Worm (Caenorhabditis elegans): Measurements from ENCODE around the gene F46B3.14.

Gene F46B3.14

ce11 chrV:20660025-20660424, 28.9 kb upstream of the F46B3.14 start, which contains the start of gene W01F3.2:
Gene W01F3.2 (plus strand): TSS chrV:20660325.
- TF ChIP-seq pbrm-1 (GFP tag; IDR thresholded peaks at IDR 0.05) (no peak), D2030.7 (GFP tag; IDR thresholded peaks at IDR 0.05) (no peak), nfyb-1 (GFP tag; IDR thresholded peaks at IDR 0.05) (no peak), cebp-1 (GFP tag; IDR thresholded peaks at IDR 0.05) (no peak), cebp-1 (tag; optimal IDR thresholded peaks at IDR 0.05) (peak; percentile 47), rpc-1 (optimal IDR thresholded peaks at IDR 0.05) (no peak), rpc-1 (tag; optimal IDR thresholded peaks at IDR 0.05) (no peak)

DNA sequence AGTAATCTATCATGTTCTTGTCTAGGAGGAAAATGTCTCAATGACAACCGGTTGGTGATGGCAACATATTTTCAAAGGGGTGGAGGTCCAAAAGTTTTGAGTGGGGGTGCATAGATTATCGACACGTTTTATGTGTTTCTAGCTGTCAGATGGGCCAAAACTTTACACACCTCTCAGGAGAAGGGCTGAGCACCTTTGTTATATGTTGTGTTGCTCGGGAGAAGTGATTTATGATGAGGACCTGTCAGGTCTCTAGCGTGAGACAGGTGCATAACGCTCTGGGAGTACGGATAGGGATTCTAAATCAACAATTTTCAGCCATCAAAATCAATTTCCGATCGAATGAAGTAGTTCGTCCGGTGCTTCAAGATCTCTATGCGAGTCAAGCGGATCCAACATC, 25.5 kb upstream of the F46B3.14 start:
- no peak for TF ChIP-seq lsy-27 (tag; optimal IDR thresholded peaks at IDR 0.05; ENCODE audit: borderline replicate concordance, insufficient read depth)
- TF ChIP-seq F33H1.4 (GFP tag; IDR thresholded peaks at IDR 0.05) = no peak
- TF ChIP-seq ztf-6 (GFP tag; IDR thresholded peaks at IDR 0.05) = no peak

DNA sequence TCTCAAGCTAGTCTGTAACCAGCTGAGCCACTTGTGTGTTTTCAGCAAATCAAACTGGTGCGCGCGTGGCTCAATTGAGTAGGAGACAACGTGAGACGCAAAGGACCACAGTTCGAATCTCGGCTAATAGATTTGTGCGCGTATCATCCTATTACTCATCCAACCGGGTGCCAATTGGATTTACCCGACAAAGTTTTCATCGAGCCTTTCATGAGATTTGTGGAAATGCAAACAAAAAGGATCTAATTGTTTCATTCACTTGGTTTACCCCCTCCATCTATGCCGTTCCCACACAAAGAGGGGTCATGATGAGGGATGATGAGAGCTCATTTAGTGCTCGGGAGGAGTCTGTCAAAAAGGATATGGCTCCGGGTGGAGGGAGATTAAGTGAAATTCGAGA, 24.0 kb upstream of the F46B3.14 start:
- 0 out of 2 replicates have a peak, but pooled peaks have one; percentile 50 for TF ChIP-seq bed-1 (GFP tag; IDR thresholded peaks at IDR 0.05)
- no peak for TF ChIP-seq unc-130 (GFP tag; optimal IDR thresholded peaks at IDR 0.05)
- no peak for TF ChIP-seq rpc-1 (optimal IDR thresholded peaks at IDR 0.05)
- TF ChIP-seq rpc-1 (tag; optimal IDR thresholded peaks at IDR 0.05) = peak; percentile 27
- no peak for TF ChIP-seq nhr-27 (tag; optimal IDR thresholded peaks at IDR 0.05)
- TF ChIP-seq T26A5.8 (tag; optimal IDR thresholded peaks at IDR 0.05) = no peak

- TF ChIP-seq F55B11.4 (tag; optimal IDR thresholded peaks at IDR 0.05; ENCODE audit: borderline replicate concordance, insufficient read depth) (no peak), snpc-3.4 (tag; optimal IDR thresholded peaks at IDR 0.05) (no peak), lin-35 (GFP tag; optimal IDR thresholded peaks at IDR 0.05) (no peak), snpc-1.1 (tag; optimal IDR thresholded peaks at IDR 0.05; ENCODE audit: insufficient read depth) (no peak), egl-44 (GFP tag; IDR thresholded peaks at IDR 0.05) (no peak), atf-7 (tag; optimal IDR thresholded peaks at IDR 0.05) (no peak), dpl-1 (GFP tag; optimal IDR thresholded peaks at IDR 0.05) (no peak), ceh-27 (GFP tag; optimal IDR thresholded peaks at IDR 0.05) (no peak), efl-1 (GFP tag; optimal IDR thresholded peaks at IDR 0.05) (no peak), tlf-1 (GFP tag; optimal IDR thresholded peaks at IDR 0.05) (no peak), akir-1 (GFP tag; optimal IDR thresholded peaks at IDR 0.05) (no peak), sea-2 (GFP tag; IDR thresholded peaks at IDR 0.05) (no peak)
Measured at ce11 chrV:20654350-20654749, 23.2 kb upstream of the F46B3.14 start, which contains the start of gene mnr-1. Gene mnr-1 (plus strand): TSS chrV:20654650.

DNA sequence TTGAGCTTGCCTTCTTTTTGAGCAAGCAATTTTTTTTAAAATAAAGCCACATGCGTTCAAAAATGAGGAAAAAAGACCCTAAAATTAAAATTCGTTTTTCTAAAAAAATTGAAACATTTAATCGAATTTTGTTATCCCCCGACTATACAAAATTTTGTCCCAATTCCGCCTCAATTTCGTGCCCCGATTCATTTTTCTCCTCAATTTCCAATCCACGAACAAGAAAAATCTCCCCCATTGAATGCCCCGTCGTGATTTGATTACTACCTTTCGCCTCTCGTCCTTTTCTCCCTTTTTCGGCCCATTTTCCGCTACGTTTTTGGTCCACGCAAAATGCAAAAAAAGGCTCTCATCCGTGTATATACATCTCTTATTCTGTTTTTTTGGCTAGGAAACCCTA, 20.8 kb upstream of the F46B3.14 start:
- no peak for TF ChIP-seq rpc-1 (optimal IDR thresholded peaks at IDR 0.05)
- no peak for TF ChIP-seq rpc-1 (tag; optimal IDR thresholded peaks at IDR 0.05)
- no peak for TF ChIP-seq tlf-1 (GFP tag; optimal IDR thresholded peaks at IDR 0.05)
- no peak for TF ChIP-seq ceh-40 (GFP tag; IDR thresholded peaks at IDR 0.05)
- no peak for TF ChIP-seq ama-1 (optimal IDR thresholded peaks at IDR 0.05)
- TF ChIP-seq ama-1 (GFP tag; optimal IDR thresholded peaks at IDR 0.05) = no peak
- no peak for TF ChIP-seq lin-26 (GFP tag; IDR thresholded peaks at IDR 0.05)
- TF ChIP-seq F49E8.2 (tag; optimal IDR thresholded peaks at IDR 0.05; ENCODE audit: insufficient read depth) = no peak
- no peak for TF ChIP-seq attf-5 (GFP tag; optimal IDR thresholded peaks at IDR 0.05)
- TF ChIP-seq akir-1 (GFP tag; optimal IDR thresholded peaks at IDR 0.05) = no peak
- TF ChIP-seq bed-2 (GFP tag; IDR thresholded peaks at IDR 0.05) = no peak
- TF ChIP-seq ceh-58 (GFP tag; IDR thresholded peaks at IDR 0.05) = no peak
- TF ChIP-seq F57C9.4 (tag; optimal IDR thresholded peaks at IDR 0.05) = no peak
- no peak for TF ChIP-seq die-1 (tag; optimal IDR thresholded peaks at IDR 0.05)
- no peak for TF ChIP-seq let-607 (tag; optimal IDR thresholded peaks at IDR 0.05)
